Fruit fly (Drosophila melanogaster): ENCODE measurements around the gene CG44362.

DNA sequence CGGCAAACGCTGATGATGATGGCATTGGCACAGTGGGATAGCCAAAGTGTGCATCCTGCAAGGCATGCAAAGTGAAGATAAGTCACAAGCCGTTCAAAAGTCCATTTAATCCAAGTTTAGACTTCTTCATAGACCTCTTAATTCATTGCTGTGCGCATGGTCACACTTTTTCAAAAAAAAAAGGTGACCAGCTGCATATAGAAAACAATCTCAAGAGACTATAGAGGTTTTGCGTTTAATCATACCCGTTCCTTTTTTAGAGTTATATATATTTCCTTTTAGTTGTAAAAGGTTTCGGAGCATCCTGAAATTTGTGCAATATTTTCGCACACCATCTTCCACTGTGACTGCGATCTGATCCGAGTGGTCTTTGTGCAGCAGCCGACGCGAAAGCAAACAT lies 17.1 kb downstream of the CG44362 start:
- TF ChIP-seq rn (GFP tag; IDR thresholded peaks at IDR 0.05) (no peak), Pif1A (GFP tag; optimal IDR thresholded peaks at IDR 0.05) (no peak), EcR (GFP tag; optimal IDR thresholded peaks at IDR 0.05) (no peak), CG9948 (tag; optimal IDR thresholded peaks at IDR 0.05) (no peak), Pif1B (GFP tag; optimal IDR thresholded peaks at IDR 0.05) (no peak), CG13204 (GFP tag; optimal IDR thresholded peaks at IDR 0.05) (no peak), CG17806 (tag; optimal IDR thresholded peaks at IDR 0.05) (no peak), CG32121 (GFP tag; IDR thresholded peaks at IDR 0.05) (no peak), D1 (tag; optimal IDR thresholded peaks at IDR 0.05) (no peak)
